Fruit fly (Drosophila melanogaster) whole organism, wandering third instar larva: Measurements from ENCODE around the gene CG44426.

ENCODE experiments used
- Abd-B ChIP-seq: fragments of >200 bp; optimal IDR thresholded peaks from 2 replicates; lab custom pipeline; 2017; ENCODE audit warnings: missing biosample characterization, missing genetic modification characterization
- CG9705 ChIP-seq: fragments of 200-800 bp; sonication (Bioruptor generic); optimal IDR thresholded peaks from 2 replicates; lab custom pipeline; 2018; ENCODE audit warnings: missing biosample characterization, mild to moderate bottlenecking, missing genetic modification characterization
- Dif ChIP-seq: fragments of 200-275, 200-300 bp; sonication (Bioruptor generic); optimal IDR thresholded peaks from 2 replicates; lab custom pipeline; 2018; ENCODE audit warnings: missing biosample characterization, missing genetic modification characterization; ENCODE audit not compliant: partially characterized antibody
- ey ChIP-seq: fragments of 200-800 bp; sonication (Bioruptor generic); optimal IDR thresholded peaks from 2 replicates; lab custom pipeline; 2016; ENCODE audit warnings: missing biosample characterization, missing genetic modification characterization
- h ChIP-seq: fragments of 200-800 bp; sonication (Bioruptor generic); optimal IDR thresholded peaks from 3 replicates; lab custom pipeline; 2016; ENCODE audit warnings: missing biosample characterization, mild to moderate bottlenecking, missing genetic modification characterization
- pan ChIP-seq: fragments of >200 bp; optimal IDR thresholded peaks from 2 replicates; lab custom pipeline; 2017
- psq ChIP-seq: fragments of 200-800 bp; sonication (Bioruptor generic); optimal IDR thresholded peaks from 3 replicates; lab custom pipeline; 2017; ENCODE audit warnings: missing biosample characterization, mild to moderate bottlenecking, missing genetic modification characterization, moderate library complexity
- usp ChIP-seq: fragments of >200 bp; optimal IDR thresholded peaks from 2 replicates; lab custom pipeline; 2017; ENCODE audit warnings: missing biosample characterization, missing genetic modification characterization

DNA sequence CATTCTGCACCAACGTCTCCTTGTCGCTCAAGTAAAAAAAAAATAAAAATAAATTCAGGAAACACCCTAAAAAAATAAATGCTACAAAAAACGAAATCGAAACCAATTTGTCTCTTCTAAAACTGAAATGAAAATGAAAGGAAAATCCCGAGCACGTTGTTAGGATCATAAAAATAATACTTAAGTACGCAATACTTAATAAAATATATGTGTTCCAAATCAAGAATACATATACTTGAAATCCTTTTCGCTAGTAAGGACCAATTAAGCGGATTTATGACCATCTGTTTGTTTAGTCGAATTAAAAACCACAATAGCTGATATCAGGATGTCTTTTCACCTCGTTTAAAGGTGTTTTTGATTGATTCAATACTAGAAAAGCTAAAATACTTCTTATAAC is 47.7 kb downstream of the CG44426 start, which contains the start of gene r-cup:
- no peak for TF ChIP-seq h (GFP tag; lab: Kevin White, UChicago)
- no peak for TF ChIP-seq usp (GFP tag; lab: Kevin White, UChicago)
- no peak for TF ChIP-seq psq
- no peak for TF ChIP-seq pan
- no peak for TF ChIP-seq ey
- TF ChIP-seq Dif (GFP tag; lab: Kevin White, UChicago): no peak
- TF ChIP-seq Abd-B: no peak
- TF ChIP-seq CG9705: no peak
